Worm (Caenorhabditis elegans) whole organism, young adult: ENCODE data around the gene C46C2.2.

ENCODE experiments used
- B0261.1 ChIP-seq: sonication (generic microtip); optimal IDR thresholded peaks from 2 replicates; lab custom pipeline; 2016; ENCODE audit warnings: mild to moderate bottlenecking, missing genetic modification characterization, moderate library complexity, missing compliant biosample characterization
- B0336.3 ChIP-seq: fragments of 200-800 bp; sonication (Bioruptor generic); IDR thresholded peaks from 2 replicates; pipeline ENCODE4 v1.3.6; 2022; ENCODE audit warnings: missing genetic modification characterization, missing compliant biosample characterization
- F33H1.4 ChIP-seq: fragments of 200-800 bp; sonication (Bioruptor generic); IDR thresholded peaks from 2 replicates; pipeline ENCODE4 v1.3.6; 2022; ENCODE audit warnings: missing genetic modification reagents, missing genetic modification characterization, missing compliant biosample characterization
- F55B11.4 ChIP-seq: sonication (generic microtip); optimal IDR thresholded peaks from 2 replicates; lab custom pipeline; 2016; ENCODE audit warnings: missing compliant biosample characterization, missing genetic modification characterization, borderline replicate concordance; ENCODE audit not compliant: insufficient read depth
- T07F8.4 ChIP-seq: sonication (generic microtip); optimal IDR thresholded peaks from 2 replicates; lab custom pipeline; 2016; ENCODE audit warnings: mild to moderate bottlenecking, missing genetic modification characterization, moderate library complexity, missing compliant biosample characterization
- Y53G8AR.9 ChIP-seq: fragments of 200-800 bp; sonication (Bioruptor generic); conservative IDR thresholded peaks from 2 replicates; pipeline ENCODE4 v1.3.6; 2022; ENCODE audit warnings: missing genetic modification reagents, missing genetic modification characterization, missing compliant biosample characterization
- ama-1 ChIP-seq, 3 experiments: fragments of 150-350 bp in 1 of 3; sonication (generic microtip) in 2 of 3; optimal IDR thresholded peaks; 2 replicates each; lab custom pipeline; 2014 to 2018; ENCODE audit warnings: missing biosample characterization in 2 of 3, missing genetic modification characterization in 2 of 3, missing genetic modification reagents in 2 of 3
- aptf-3 ChIP-seq: fragments of 200-800 bp; sonication (Bioruptor generic); IDR thresholded peaks from 2 replicates; pipeline ENCODE4 v1.3.6; 2022; ENCODE audit warnings: missing genetic modification characterization, missing compliant biosample characterization
- attf-3 ChIP-seq: fragments of 200-800 bp; sonication (Bioruptor generic); conservative IDR thresholded peaks from 2 replicates; pipeline ENCODE4 v1.3.6; 2022; ENCODE audit warnings: missing genetic modification reagents, missing genetic modification characterization, missing compliant biosample characterization
- ccch-3 ChIP-seq: fragments of 200-800 bp; sonication (Bioruptor generic); optimal IDR thresholded peaks from 2 replicates; lab custom pipeline; 2018; ENCODE audit warnings: mild to moderate bottlenecking, missing genetic modification characterization, missing compliant biosample characterization
- cebp-1 ChIP-seq, 2 experiments: fragments of 200-800 bp in 1 of 2; sonication (Bioruptor generic) in 1 of 2; sonication (generic microtip) in 1 of 2; IDR thresholded peaks in 1 of 2; optimal IDR thresholded peaks in 1 of 2; 2 replicates each; pipeline versions ENCODE4 v1.3.6 to Lab custom; 2017 to 2022; ENCODE audit warnings: missing compliant biosample characterization in 2 of 2, missing genetic modification characterization in 2 of 2, mild to moderate bottlenecking in 1 of 2, missing genetic modification reagents in 1 of 2, moderate library complexity in 1 of 2
- ceh-79 ChIP-seq: sonication (generic microtip); optimal IDR thresholded peaks from 2 replicates; lab custom pipeline; 2017; ENCODE audit warnings: mild to moderate bottlenecking, missing genetic modification characterization, missing compliant biosample characterization
- ceh-91 ChIP-seq: fragments of 200-800 bp; sonication (Bioruptor generic); IDR thresholded peaks from 2 replicates; pipeline ENCODE4 v1.3.6; 2022; ENCODE audit warnings: missing genetic modification reagents, missing genetic modification characterization, missing compliant biosample characterization
- chd-7 ChIP-seq: sonication (generic microtip); optimal IDR thresholded peaks from 2 replicates; lab custom pipeline; 2016; ENCODE audit warnings: mild to moderate bottlenecking, missing genetic modification characterization, moderate library complexity, missing compliant biosample characterization
- gei-17 ChIP-seq: fragments of 200-800 bp; sonication (Bioruptor generic); optimal IDR thresholded peaks from 2 replicates; lab custom pipeline; 2018; ENCODE audit warnings: mild to moderate bottlenecking, missing genetic modification characterization, missing compliant biosample characterization
- hlh-12 ChIP-seq: sonication (generic microtip); optimal IDR thresholded peaks from 2 replicates; lab custom pipeline; 2016; ENCODE audit warnings: missing genetic modification characterization, missing compliant biosample characterization
- hmg-1.2 ChIP-seq: fragments of 200-800 bp; sonication (Bioruptor generic); IDR thresholded peaks from 2 replicates; pipeline ENCODE4 v1.3.6; 2022; ENCODE audit warnings: missing genetic modification reagents, missing genetic modification characterization, missing compliant biosample characterization
- hrde-1 ChIP-seq: sonication (generic microtip); optimal IDR thresholded peaks from 2 replicates; lab custom pipeline; 2016; ENCODE audit warnings: missing genetic modification characterization, mild to moderate bottlenecking, missing compliant biosample characterization, moderate library complexity, missing genotype, missing genetic modification reagents, borderline replicate concordance
- hsf-1 ChIP-seq: fragments of 200-800 bp; sonication (Bioruptor generic); IDR thresholded peaks from 2 replicates; pipeline ENCODE4 v1.3.6; 2022; ENCODE audit warnings: missing genetic modification reagents, missing genetic modification characterization, missing compliant biosample characterization
- lir-1 ChIP-seq: fragments of 200-800 bp; sonication (Bioruptor generic); conservative IDR thresholded peaks from 2 replicates; pipeline ENCODE4 v1.3.6; 2022; ENCODE audit warnings: missing genetic modification reagents, missing genetic modification characterization, missing compliant biosample characterization
- lsy-27 ChIP-seq: sonication (generic microtip); optimal IDR thresholded peaks from 2 replicates; lab custom pipeline; 2017; ENCODE audit warnings: missing genetic modification characterization, mild to moderate bottlenecking, missing compliant biosample characterization, antibody characterized with exemption, missing genotype, borderline replicate concordance; ENCODE audit not compliant: insufficient read depth
- madf-3 ChIP-seq: fragments of 200-800 bp; sonication (Bioruptor generic); IDR thresholded peaks from 2 replicates; pipeline ENCODE4 v1.3.6; 2022; ENCODE audit warnings: missing genetic modification reagents, missing genetic modification characterization, missing compliant biosample characterization
- madf-6 ChIP-seq: fragments of 200-800 bp; sonication (Bioruptor generic); IDR thresholded peaks from 2 replicates; pipeline ENCODE4 v1.3.6; 2022; ENCODE audit warnings: missing genetic modification reagents, missing genetic modification characterization, missing compliant biosample characterization
- mxl-1 ChIP-seq: sonication (generic microtip); optimal IDR thresholded peaks from 2 replicates; lab custom pipeline; 2016; ENCODE audit warnings: missing genetic modification characterization, missing compliant biosample characterization
- nfya-1 ChIP-seq: sonication (generic microtip); optimal IDR thresholded peaks from 2 replicates; lab custom pipeline; 2017; ENCODE audit warnings: antibody characterized with exemption, missing compliant biosample characterization, missing genetic modification characterization, borderline replicate concordance; ENCODE audit not compliant: insufficient read depth
- nfyb-1 ChIP-seq: fragments of 200-800 bp; sonication (Bioruptor generic); IDR thresholded peaks from 2 replicates; pipeline ENCODE4 v1.3.6; 2022; ENCODE audit warnings: missing genetic modification reagents, missing genetic modification characterization, missing compliant biosample characterization
- nhr-80 ChIP-seq: sonication (generic microtip); optimal IDR thresholded peaks from 2 replicates; lab custom pipeline; 2016; ENCODE audit warnings: missing genetic modification characterization, missing compliant biosample characterization
- pbrm-1 ChIP-seq: fragments of 200-800 bp; sonication (Bioruptor generic); IDR thresholded peaks from 2 replicates; pipeline ENCODE4 v1.3.6; 2022; ENCODE audit warnings: missing genetic modification reagents, missing genetic modification characterization, missing compliant biosample characterization
- rec-8 ChIP-seq, 2 experiments: sonication (generic microtip); optimal IDR thresholded peaks; 2 replicates each; lab custom pipeline; 2016; ENCODE audit warnings: mild to moderate bottlenecking in 2 of 2, missing genetic modification characterization in 2 of 2, missing genetic modification reagents in 2 of 2, missing genotype in 2 of 2, missing biosample characterization in 1 of 2, missing compliant biosample characterization in 1 of 2, moderate library complexity in 1 of 2
- snpc-3.4 ChIP-seq: sonication (generic microtip); optimal IDR thresholded peaks from 2 replicates; lab custom pipeline; 2017; ENCODE audit warnings: missing genetic modification characterization, mild to moderate bottlenecking, missing compliant biosample characterization, antibody characterized with exemption, moderate library complexity, missing genotype, missing genetic modification reagents
- sptf-2 ChIP-seq: fragments of 200-800 bp; sonication (Bioruptor generic); optimal IDR thresholded peaks from 2 replicates; lab custom pipeline; 2018; ENCODE audit warnings: mild to moderate bottlenecking, missing genetic modification characterization, missing compliant biosample characterization
- zfh-2 ChIP-seq: fragments of 200-800 bp; sonication (Bioruptor generic); conservative IDR thresholded peaks from 2 replicates; pipeline ENCODE4 v1.3.6; 2022; ENCODE audit warnings: missing genetic modification reagents, missing genetic modification characterization, missing compliant biosample characterization
- ztf-25 ChIP-seq: fragments of 200-800 bp; sonication (Bioruptor generic); IDR thresholded peaks from 2 replicates; pipeline ENCODE4 v1.3.6; 2022; ENCODE audit warnings: missing genetic modification reagents, missing genetic modification characterization, missing compliant biosample characterization
- ztf-26 ChIP-seq: sonication (generic microtip); optimal IDR thresholded peaks from 2 replicates; lab custom pipeline; 2017; ENCODE audit warnings: missing genetic modification characterization, missing compliant biosample characterization

The C46C2.2 gene

DNA sequence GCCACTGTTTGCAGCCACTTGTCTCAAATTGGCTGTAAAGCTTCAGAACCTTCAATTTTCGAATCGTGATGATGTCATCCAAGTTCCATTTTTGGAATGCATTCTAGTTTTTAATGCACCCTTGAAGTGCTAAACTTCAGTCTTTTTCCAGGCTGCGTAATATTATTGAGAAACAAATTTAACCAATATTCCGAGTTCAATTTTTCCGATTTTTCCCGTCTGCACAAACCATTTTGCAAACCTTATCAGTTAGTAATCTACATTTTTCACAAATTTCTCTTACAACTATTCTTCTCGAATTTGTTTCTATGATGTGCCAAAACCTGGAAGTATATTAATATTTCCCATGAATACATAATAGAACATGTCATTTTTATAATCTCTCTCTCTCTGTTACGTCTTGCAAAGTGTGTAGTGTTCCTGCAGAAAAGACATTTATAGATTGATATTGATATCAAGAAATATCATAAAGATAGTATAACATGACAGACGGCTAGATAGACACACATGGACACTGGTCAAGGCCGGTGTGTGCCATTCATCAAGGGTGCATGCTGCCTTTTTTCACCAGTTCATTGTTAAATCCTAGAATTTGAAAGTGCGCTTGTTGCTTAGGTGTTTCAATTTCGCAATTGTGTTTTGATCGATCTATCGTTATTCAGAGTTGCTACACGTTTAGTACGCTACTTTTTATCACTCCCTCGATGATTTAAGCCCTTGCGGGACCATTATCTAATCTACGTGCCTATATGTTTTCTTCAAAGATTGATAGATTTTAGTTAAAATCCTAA lies 18.2 kb upstream of the C46C2.2 start:
- TF ChIP-seq cebp-1 (GFP tag; IDR thresholded peaks at IDR 0.05; lab: Robert Waterston, UW) (no peak), cebp-1 (tag; optimal IDR thresholded peaks at IDR 0.05; lab: Kevin White, UChicago) (peak; percentile 58), ceh-79 (tag; lab: Kevin White, UChicago) (no peak), hmg-1.2 (GFP tag; lab: Robert Waterston, UW) (no peak), nhr-80 (tag; lab: Kevin White, UChicago) (peak; percentile 14), F55B11.4 (tag; lab: Kevin White, UChicago) (no peak), hrde-1 (tag; lab: Kevin White, UChicago) (no peak), ama-1 (optimal IDR thresholded peaks at IDR 0.05; lab: Kevin White, UChicago) (no peak), ama-1 (GFP tag; optimal IDR thresholded peaks at IDR 0.05; lab: Kevin White, UChicago) (no peak), sptf-2 (GFP tag; lab: Kevin White, UChicago) (no peak), rec-8 (tag; optimal IDR thresholded peaks at IDR 0.05; lab: Kevin White, UChicago) (no peak), madf-3 (0 out of 2 replicates have a peak, but pooled peaks have one; percentile 48), hsf-1 (GFP tag; lab: Robert Waterston, UW) (no peak), lsy-27 (no peak)

DNA sequence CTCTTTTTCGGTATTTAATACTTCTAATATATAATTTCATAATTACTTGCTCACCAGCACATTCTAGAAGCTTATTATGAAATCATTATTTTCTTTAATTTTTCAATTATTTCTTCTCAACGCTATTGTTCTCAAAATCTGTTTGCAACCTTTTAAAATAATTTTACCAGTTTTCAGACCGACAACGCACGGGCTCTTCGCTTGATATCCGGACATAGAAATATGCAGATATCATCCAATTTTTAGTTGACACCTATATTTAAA lies 17.7 kb upstream of the C46C2.2 start, which contains the start of gene wnk-1:
Gene wnk-1 (plus strand): TSS at position 165 of the 264 bp plus-strand sequence.
- TF ChIP-seq lir-1 (no peak), chd-7 (tag; lab: Kevin White, UChicago) (no peak), ccch-3 (GFP tag; lab: Kevin White, UChicago) (no peak), snpc-3.4 (tag; lab: Kevin White, UChicago) (no peak), gei-17 (GFP tag; lab: Kevin White, UChicago) (no peak), mxl-1 (tag; lab: Kevin White, UChicago) (no peak), B0336.3 (GFP tag; lab: Robert Waterston, UW) (no peak), Y53G8AR.9 (GFP tag; lab: Robert Waterston, UW) (no peak)

DNA sequence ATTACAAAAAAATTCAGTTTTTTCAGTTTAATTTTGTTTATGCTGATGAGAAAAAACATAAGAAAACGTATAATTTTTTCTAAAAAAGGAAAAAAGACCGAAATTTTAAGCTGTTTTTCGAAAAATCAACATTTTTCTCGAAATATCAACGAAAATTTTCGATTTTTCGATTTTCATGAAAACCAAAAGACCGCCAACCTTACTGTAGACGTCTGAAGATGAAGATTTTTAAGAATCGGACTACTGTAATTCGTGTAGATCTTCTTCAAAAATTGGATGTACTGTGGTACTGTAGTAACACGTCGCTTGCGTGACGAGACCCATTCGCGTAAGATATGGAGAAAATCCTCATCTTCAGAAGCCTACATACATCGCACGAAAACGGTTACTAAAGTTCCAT lies 6.7 kb upstream of the C46C2.2 start:
- TF ChIP-seq F33H1.4 (GFP tag; lab: Robert Waterston, UW), result no peak
- 0 out of 2 replicates have a peak, but pooled peaks have one; percentile 25 for TF ChIP-seq nfyb-1 (GFP tag; lab: Robert Waterston, UW)
- no peak for TF ChIP-seq zfh-2 (GFP tag; lab: Robert Waterston, UW)
- TF ChIP-seq ztf-25 (GFP tag; lab: Robert Waterston, UW), result no peak
- TF ChIP-seq B0261.1 (tag; lab: Kevin White, UChicago), result no peak
- no peak for TF ChIP-seq nfya-1 (tag; lab: Kevin White, UChicago)
- TF ChIP-seq sptf-2 (GFP tag; lab: Kevin White, UChicago), result no peak

DNA sequence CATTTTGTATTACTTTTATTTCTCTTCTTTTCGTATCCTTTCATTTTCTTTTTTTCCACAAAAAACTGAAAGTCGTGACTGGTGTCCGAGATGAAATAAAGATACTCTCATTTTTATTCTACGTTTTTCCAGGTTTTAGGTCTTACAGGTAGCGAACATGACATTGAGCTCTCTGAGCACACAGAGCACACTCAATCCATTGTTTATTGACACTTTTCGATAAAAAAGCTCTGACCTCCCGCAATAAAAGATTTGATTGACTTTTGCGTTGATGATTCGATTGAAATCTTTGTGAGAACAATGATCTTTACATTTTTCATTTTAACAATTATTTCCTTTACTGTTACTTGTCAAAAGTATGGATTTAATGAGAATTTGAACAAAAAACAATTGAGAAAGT lies 5.4 kb upstream of the C46C2.2 start, which contains the start of gene C46C2.6:
Gene C46C2.6 (plus strand): TSS at position 301 of the 400 bp plus-strand sequence.
- TF ChIP-seq aptf-3 (no peak), gei-17 (GFP tag; lab: Kevin White, UChicago) (no peak), T07F8.4 (tag; lab: Kevin White, UChicago) (no peak)

DNA sequence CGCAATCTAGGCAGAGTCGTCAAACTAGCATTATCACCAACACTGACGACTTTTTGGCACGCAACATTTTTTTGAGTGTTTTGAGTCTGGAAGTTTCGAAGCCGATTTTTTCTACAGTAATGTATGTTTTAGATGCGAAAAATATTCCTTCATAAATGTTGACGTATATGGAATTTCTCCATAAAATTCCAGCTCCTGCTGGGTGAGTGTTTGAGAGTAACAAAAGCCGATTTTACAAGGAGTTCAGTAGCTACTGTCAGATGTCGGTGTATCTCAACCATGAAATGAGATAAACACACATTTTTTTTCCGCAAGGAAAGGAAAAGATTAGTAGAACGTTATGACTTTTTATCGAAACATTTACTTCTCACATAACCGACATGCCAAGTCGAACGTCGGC lies 2.7 kb upstream of the C46C2.2 start:
- no peak for TF ChIP-seq T07F8.4 (tag; lab: Kevin White, UChicago)
- no peak for TF ChIP-seq madf-6 (GFP tag; lab: Robert Waterston, UW)
- TF ChIP-seq ceh-91 (GFP tag; lab: Robert Waterston, UW), result no peak
- no peak for TF ChIP-seq hlh-12 (tag; lab: Kevin White, UChicago)
- TF ChIP-seq ztf-26, result no peak
- TF ChIP-seq pbrm-1 (GFP tag; lab: Robert Waterston, UW), result no peak
- no peak for TF ChIP-seq snpc-3.4 (tag; lab: Kevin White, UChicago)
- no peak for TF ChIP-seq attf-3 (GFP tag; lab: Robert Waterston, UW)
